Fruit fly (Drosophila melanogaster) whole organism, embryonic: ENCODE results near the gene CG13931.

ENCODE experiments used
- Atf3 ChIP-seq: fragments of 200-800 bp; sonication (Bioruptor generic); optimal IDR thresholded peaks from 3 replicates; lab custom pipeline; 2016; ENCODE audit warnings: missing biosample characterization, missing genetic modification characterization
- Blimp-1 ChIP-seq: fragments of 200-800 bp; sonication (Bioruptor generic); optimal IDR thresholded peaks from 3 replicates; lab custom pipeline; 2018; ENCODE audit warnings: missing biosample characterization, missing genetic modification characterization, mild to moderate bottlenecking, moderate library complexity, missing genetic modification reagents
- CG10654 ChIP-seq: fragments of 200-800 bp; sonication (Bioruptor generic); optimal IDR thresholded peaks from 2 replicates; lab custom pipeline; 2016; ENCODE audit warnings: missing biosample characterization, missing genetic modification characterization
- CG12391 ChIP-seq: fragments of 200-800 bp; sonication (Bioruptor generic); optimal IDR thresholded peaks from 3 replicates; lab custom pipeline; 2018; ENCODE audit warnings: missing biosample characterization, mild to moderate bottlenecking, missing genetic modification characterization, moderate library complexity
- CG14014 ChIP-seq: fragments of 200-800 bp; sonication (Bioruptor generic); IDR thresholded peaks from 2 replicates; pipeline ENCODE4 v1.3.6; 2022; ENCODE audit warnings: missing biosample characterization, missing genetic modification characterization
- CG15479 ChIP-seq: fragments of 200-800 bp; sonication (Bioruptor generic); optimal IDR thresholded peaks from 3 replicates; lab custom pipeline; 2019; ENCODE audit warnings: missing biosample characterization, mild to moderate bottlenecking, missing genetic modification characterization, moderate library complexity
- CG16815 ChIP-seq: fragments of 200-800 bp; sonication (Bioruptor generic); optimal IDR thresholded peaks from 3 replicates; lab custom pipeline; 2017; ENCODE audit warnings: missing biosample characterization, mild to moderate bottlenecking, missing genetic modification characterization
- CG31224 ChIP-seq: fragments of 200-800 bp; sonication (Bioruptor generic); IDR thresholded peaks from 2 replicates; pipeline ENCODE4 v1.3.6; 2022; ENCODE audit warnings: missing biosample characterization, missing genetic modification characterization
- CG3281 ChIP-seq: fragments of 200-800 bp; sonication (Bioruptor generic); optimal IDR thresholded peaks from 3 replicates; lab custom pipeline; 2017; ENCODE audit warnings: missing biosample characterization, mild to moderate bottlenecking, missing genetic modification characterization
- CG42726 ChIP-seq: fragments of 200-800 bp; sonication (Bioruptor generic); IDR thresholded peaks from 2 replicates; pipeline ENCODE4 v1.3.6; 2022; ENCODE audit warnings: missing biosample characterization, missing genetic modification characterization; ENCODE audit not compliant: partially characterized antibody
- CG4360 ChIP-seq: fragments of 200-800 bp; sonication (Bioruptor generic); IDR thresholded peaks from 2 replicates; pipeline ENCODE4 v1.3.6; 2022; ENCODE audit warnings: missing biosample characterization, missing genetic modification characterization
- CG5245 ChIP-seq: fragments of 200-800 bp; sonication (Bioruptor generic); optimal IDR thresholded peaks from 3 replicates; lab custom pipeline; 2016; ENCODE audit warnings: missing biosample characterization, missing genetic modification characterization
- CG5953 ChIP-seq: fragments of 200-800 bp; sonication (Bioruptor generic); IDR thresholded peaks from 2 replicates; pipeline ENCODE4 v1.3.6; 2022; ENCODE audit warnings: missing biosample characterization, missing genetic modification characterization
- CG7928 ChIP-seq: fragments of 200-800 bp; sonication (Bioruptor generic); optimal IDR thresholded peaks from 2 replicates; lab custom pipeline; 2017; ENCODE audit warnings: missing biosample characterization, mild to moderate bottlenecking, missing genetic modification characterization
- CG8359 ChIP-seq: fragments of 200-800 bp; sonication (Bioruptor generic); optimal IDR thresholded peaks from 2 replicates; lab custom pipeline; 2017; ENCODE audit warnings: missing biosample characterization, mild to moderate bottlenecking, missing genetic modification characterization, borderline replicate concordance
- D ChIP-seq, 2 experiments: fragments of 200-800 bp in 1 of 2; fragments of >200 bp in 1 of 2; sonication (Bioruptor generic) in 1 of 2; optimal IDR thresholded peaks; 2 replicates in 1 of 2; 3 replicates in 1 of 2; lab custom pipeline; 2017; ENCODE audit warnings: mild to moderate bottlenecking in 1 of 2, missing biosample characterization in 1 of 2, missing genetic modification characterization in 1 of 2, missing genetic modification reagents in 1 of 2
- Dek ChIP-seq: fragments of 200-800 bp; sonication (Bioruptor generic); optimal IDR thresholded peaks from 3 replicates; lab custom pipeline; 2019; ENCODE audit warnings: missing biosample characterization, mild to moderate bottlenecking, missing genetic modification characterization, moderate library complexity
- Dref ChIP-seq: fragments of 200-800 bp; sonication (Bioruptor generic); IDR thresholded peaks from 2 replicates; pipeline ENCODE4 v1.3.6; 2022; ENCODE audit warnings: missing biosample characterization, missing genetic modification characterization
- HHEX ChIP-seq: fragments of 200-800 bp; sonication (Bioruptor generic); optimal IDR thresholded peaks from 3 replicates; lab custom pipeline; 2017; ENCODE audit warnings: missing biosample characterization, mild to moderate bottlenecking, missing genetic modification characterization, missing genetic modification reagents
- Hmr ChIP-seq: fragments of 200-800 bp; sonication (Bioruptor generic); optimal IDR thresholded peaks from 3 replicates; lab custom pipeline; 2017; ENCODE audit warnings: mild to moderate bottlenecking, missing biosample characterization, missing genetic modification reagents, missing genetic modification characterization
- Kr ChIP-seq: fragments of 200-800 bp; sonication (Bioruptor generic); optimal IDR thresholded peaks from 2 replicates; lab custom pipeline; 2017; ENCODE audit warnings: missing biosample characterization, mild to moderate bottlenecking, missing genetic modification characterization
- NK7.1 ChIP-seq: fragments of 200-800 bp; sonication (Bioruptor generic); optimal IDR thresholded peaks from 3 replicates; lab custom pipeline; 2016; ENCODE audit warnings: missing biosample characterization, missing genetic modification characterization
- Sry-β ChIP-seq: fragments of 200-800 bp; sonication (Bioruptor generic); optimal IDR thresholded peaks from 2 replicates; lab custom pipeline; 2018; ENCODE audit warnings: missing biosample characterization, mild to moderate bottlenecking, missing genetic modification characterization, moderate library complexity
- TFAM ChIP-seq: fragments of 200-800 bp; sonication (Bioruptor generic); optimal IDR thresholded peaks from 2 replicates; lab custom pipeline; 2017; ENCODE audit warnings: missing biosample characterization, missing genetic modification characterization, inconsistent platforms
- Xbp1 ChIP-seq: fragments of 200-800 bp; sonication (Bioruptor generic); optimal IDR thresholded peaks from 3 replicates; lab custom pipeline; 2016; ENCODE audit warnings: missing biosample characterization, mild to moderate bottlenecking, missing genetic modification characterization
- ap ChIP-seq: fragments of 200-800 bp; sonication (Bioruptor generic); IDR thresholded peaks from 2 replicates; pipeline ENCODE4 v1.3.6; 2022; ENCODE audit warnings: missing biosample characterization, missing genetic modification characterization
- az2 ChIP-seq: fragments of 200-800 bp; sonication (Bioruptor generic); optimal IDR thresholded peaks from 3 replicates; lab custom pipeline; 2016; ENCODE audit warnings: missing biosample characterization, missing genetic modification characterization
- bbx ChIP-seq: fragments of 200-800 bp; sonication (Bioruptor generic); IDR thresholded peaks from 2 replicates; pipeline ENCODE4 v1.3.6; 2022; ENCODE audit warnings: missing biosample characterization, missing genetic modification characterization; ENCODE audit not compliant: partially characterized antibody
- bowl ChIP-seq: fragments of 200-800 bp; sonication (Bioruptor generic); IDR thresholded peaks from 2 replicates; pipeline ENCODE4 v1.3.6; 2022; ENCODE audit warnings: missing biosample characterization, missing genetic modification characterization
- cg ChIP-seq: fragments of 200-800 bp; sonication (Bioruptor generic); optimal IDR thresholded peaks from 3 replicates; lab custom pipeline; 2019; ENCODE audit warnings: missing biosample characterization, mild to moderate bottlenecking, missing genetic modification characterization, moderate library complexity
- chinmo ChIP-seq: fragments of 200-800 bp; sonication (Bioruptor generic); IDR thresholded peaks from 4 replicates; pipeline ENCODE4 v1.3.6; 2022; ENCODE audit warnings: missing biosample characterization, missing genetic modification characterization; ENCODE audit not compliant: partially characterized antibody
- disco-r ChIP-seq: fragments of 200-800 bp; sonication (Bioruptor generic); optimal IDR thresholded peaks from 2 replicates; lab custom pipeline; 2016; ENCODE audit warnings: missing biosample characterization, missing genetic modification characterization
- exex ChIP-seq: fragments of 200-800 bp; sonication (Bioruptor generic); optimal IDR thresholded peaks from 4 replicates; lab custom pipeline; 2018; ENCODE audit warnings: missing biosample characterization, mild to moderate bottlenecking, missing genetic modification characterization, moderate library complexity
- gce ChIP-seq: fragments of 200-800 bp; sonication (Bioruptor generic); IDR thresholded peaks from 3 replicates; pipeline ENCODE4 v1.3.6; 2022; ENCODE audit warnings: missing biosample characterization, missing genetic modification characterization
- gcm ChIP-seq: fragments of 200-800 bp; sonication (Bioruptor generic); optimal IDR thresholded peaks from 2 replicates; lab custom pipeline; 2019; ENCODE audit warnings: missing biosample characterization, mild to moderate bottlenecking, missing genetic modification characterization, moderate library complexity
- hkb ChIP-seq, 2 experiments: fragments of 200-800 bp in 1 of 2; fragments of >200 bp in 1 of 2; sonication (Bioruptor generic) in 1 of 2; IDR thresholded peaks in 1 of 2; optimal IDR thresholded peaks in 1 of 2; 2 replicates each; pipeline versions ENCODE4 v1.3.6 to Lab custom; 2017 to 2022; ENCODE audit warnings: missing biosample characterization in 1 of 2, missing genetic modification characterization in 1 of 2
- inv ChIP-seq: fragments of 200-800 bp; sonication (Bioruptor generic); IDR thresholded peaks from 2 replicates; pipeline ENCODE4 v1.3.6; 2022; ENCODE audit warnings: missing biosample characterization, missing genetic modification characterization; ENCODE audit not compliant: partially characterized antibody
- jigr1 ChIP-seq: fragments of 200-800 bp; sonication (Bioruptor generic); IDR thresholded peaks from 3 replicates; pipeline ENCODE4 v1.3.6; 2022; ENCODE audit warnings: missing biosample characterization, missing genetic modification characterization
- klu ChIP-seq: fragments of 200-800 bp; sonication (Bioruptor generic); IDR thresholded peaks from 2 replicates; pipeline ENCODE4 v1.3.6; 2022; ENCODE audit warnings: missing biosample characterization, missing genetic modification characterization
- mld ChIP-seq: fragments of 200-800 bp; sonication (Bioruptor generic); IDR thresholded peaks from 3 replicates; pipeline ENCODE4 v1.3.6; 2022; ENCODE audit warnings: missing biosample characterization, missing genetic modification characterization; ENCODE audit not compliant: partially characterized antibody
- nerfin-1 ChIP-seq: fragments of 200-800 bp; sonication (Bioruptor generic); optimal IDR thresholded peaks from 3 replicates; lab custom pipeline; 2019; ENCODE audit warnings: missing biosample characterization, mild to moderate bottlenecking, missing genetic modification characterization, moderate library complexity
- onecut ChIP-seq: fragments of 200-800 bp; sonication (Bioruptor generic); IDR thresholded peaks from 2 replicates; pipeline ENCODE4 v1.3.6; 2022; ENCODE audit warnings: missing biosample characterization, missing genetic modification characterization
- peb ChIP-seq: fragments of 200-800 bp; sonication (Bioruptor generic); IDR thresholded peaks from 2 replicates; pipeline ENCODE4 v1.3.6; 2022; ENCODE audit warnings: missing biosample characterization, missing genetic modification characterization
- sd ChIP-seq: fragments of 200-800 bp; sonication (Bioruptor generic); optimal IDR thresholded peaks from 3 replicates; lab custom pipeline; 2018; ENCODE audit warnings: missing biosample characterization, mild to moderate bottlenecking, missing genetic modification characterization, moderate library complexity
- sima ChIP-seq: fragments of 200-800 bp; sonication (Bioruptor generic); optimal IDR thresholded peaks from 2 replicates; lab custom pipeline; 2016; ENCODE audit warnings: missing biosample characterization, missing genetic modification characterization
- stc ChIP-seq: fragments of 200-800 bp; sonication (Bioruptor generic); IDR thresholded peaks from 2 replicates; pipeline ENCODE4 v1.3.6; 2022; ENCODE audit warnings: missing biosample characterization, missing genetic modification characterization
- vfl ChIP-seq: fragments of 200-800 bp; sonication (Bioruptor generic); optimal IDR thresholded peaks from 2 replicates; lab custom pipeline; 2016; ENCODE audit warnings: missing biosample characterization, missing genetic modification characterization
- vvl ChIP-seq: fragments of 200-800 bp; sonication (Bioruptor generic); IDR thresholded peaks from 2 replicates; pipeline ENCODE4 v1.3.6; 2022; ENCODE audit warnings: missing biosample characterization, missing genetic modification characterization
- z ChIP-seq: fragments of 200-800 bp; sonication (Bioruptor generic); IDR thresholded peaks from 3 replicates; pipeline ENCODE4 v1.3.6; 2022; ENCODE audit warnings: missing biosample characterization, missing genetic modification characterization

CG13931 gene

DNA sequence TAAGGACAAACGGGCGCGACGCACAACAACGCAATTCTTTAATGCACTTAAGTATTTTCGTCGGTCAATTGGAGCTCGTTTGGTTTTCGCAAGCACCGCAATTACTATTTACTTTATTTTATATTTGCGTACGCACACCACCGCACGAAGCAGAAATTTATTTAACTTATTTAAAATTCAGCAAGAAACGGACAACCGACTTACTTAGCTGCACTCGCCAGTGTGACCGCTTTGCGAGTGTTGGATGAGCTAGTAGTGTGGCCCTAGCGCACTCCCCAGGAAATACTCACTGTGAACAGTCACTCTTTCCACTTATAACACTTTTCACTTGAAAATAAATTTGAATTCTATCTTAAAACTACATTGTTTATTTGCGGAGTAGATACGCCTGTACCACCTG, 28.7 kb upstream of the CG13931 start, which contains the start of gene drpr (continued):
- TF ChIP-seq peb (GFP tag; lab: Robert Waterston, UW) (no peak), ap (no peak), nerfin-1 (peak; percentile 21), CG15479 (GFP tag; lab: Kevin White, UChicago) (no peak), stc (GFP tag; lab: Robert Waterston, UW) (no peak; the same call in 1 of the 2 replicates), NK7.1 (GFP tag; lab: Kevin White, UChicago) (peak; percentile 11), gce (GFP tag; lab: Robert Waterston, UW) (no peak), Sry-β (peak; percentile 48), jigr1 (GFP tag; lab: Robert Waterston, UW) (no peak), mld (peak; percentile 19; the same call in 1 of the 3 replicates), CG3281 (GFP tag; lab: Kevin White, UChicago) (peak; percentile 16), CG42726 (GFP tag; lab: Robert Waterston, UW) (peak; percentile 46; the same call in 1 of the 2 replicates), klu (GFP tag; lab: Robert Waterston, UW) (no peak), Kr (GFP tag; lab: Kevin White, UChicago) (no peak), CG14014 (GFP tag; lab: Robert Waterston, UW) (peak; percentile 11; the same call in 1 of the 2 replicates), disco-r (GFP tag; lab: Kevin White, UChicago) (no peak), exex (tag; lab: Kevin White, UChicago) (peak; percentile 19), hkb (optimal IDR thresholded peaks at IDR 0.05; lab: Kevin White, UChicago) (no peak), hkb (GFP tag; IDR thresholded peaks at IDR 0.05; lab: Robert Waterston, UW) (no peak), CG16815 (GFP tag; lab: Kevin White, UChicago) (no peak), D (optimal IDR thresholded peaks at IDR 0.05; lab: Kevin White, UChicago) (no peak), D (GFP tag; optimal IDR thresholded peaks at IDR 0.05; lab: Kevin White, UChicago) (no peak), CG12391 (peak; percentile 26), Dek (tag; lab: Kevin White, UChicago) (no peak)
- TF ChIP-seq, all 482 proteins: peak for 142

DNA sequence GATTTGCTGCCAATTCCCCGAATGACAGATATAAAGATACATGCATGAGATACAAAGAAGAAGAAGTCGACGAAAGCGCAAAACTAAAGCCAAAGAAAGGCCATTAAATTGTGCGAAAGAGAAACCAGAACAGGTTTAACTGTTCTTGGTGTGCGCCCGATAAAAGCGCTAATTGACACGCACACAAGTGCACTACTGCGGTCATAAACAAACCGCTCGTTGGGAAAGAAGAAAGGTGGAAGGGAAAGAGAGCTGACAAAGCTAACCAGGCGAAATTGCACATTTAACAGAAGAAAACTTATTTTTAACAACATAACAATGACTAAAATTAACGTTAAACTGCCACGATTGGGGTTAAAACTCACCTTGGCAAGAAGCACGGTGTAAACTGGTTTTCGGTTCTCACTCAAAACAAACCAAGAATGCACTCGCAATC, 28.0 kb upstream of the CG13931 start:
- TF ChIP-seq gcm (GFP tag; lab: Kevin White, UChicago): peak; percentile 8
- TF ChIP-seq Atf3: no peak
- no peak for TF ChIP-seq onecut (GFP tag; lab: Robert Waterston, UW)
- no peak for TF ChIP-seq CG5245
- TF ChIP-seq z (GFP tag; lab: Robert Waterston, UW): peak; percentile 82
- no peak for TF ChIP-seq inv (GFP tag; lab: Robert Waterston, UW)
- no peak for TF ChIP-seq CG10654
- TF ChIP-seq Hmr: no peak
- TF ChIP-seq TFAM (GFP tag; lab: Kevin White, UChicago): no peak
- TF ChIP-seq Dref (GFP tag; lab: Robert Waterston, UW): no peak
- TF ChIP-seq CG4360 (GFP tag; lab: Robert Waterston, UW): peak; percentile 1; the same call in 1 of the 2 replicates
- peak; percentile 43 for TF ChIP-seq Blimp-1 (GFP tag; lab: Kevin White, UChicago)
- TF ChIP-seq ap: no peak
- no peak for TF ChIP-seq bbx (GFP tag; lab: Robert Waterston, UW)
- TF ChIP-seq CG8359 (GFP tag; lab: Kevin White, UChicago): no peak
- no peak for TF ChIP-seq az2 (GFP tag; lab: Kevin White, UChicago)
- TF ChIP-seq vfl: no peak
- TF ChIP-seq CG7928: no peak
- TF ChIP-seq bowl (GFP tag; lab: Robert Waterston, UW): no peak
- no peak for TF ChIP-seq HHEX
- TF ChIP-seq sima (GFP tag; lab: Kevin White, UChicago): no peak
- no peak for TF ChIP-seq Xbp1
- TF ChIP-seq CG5953 (GFP tag; lab: Robert Waterston, UW): 0 out of 2 replicates have a peak, but pooled peaks have one; percentile 12
- TF ChIP-seq cg (GFP tag; lab: Kevin White, UChicago): peak; percentile 48
- peak; percentile 15 for TF ChIP-seq sd (tag; lab: Kevin White, UChicago)
- TF ChIP-seq CG31224 (GFP tag; lab: Robert Waterston, UW): no peak
- TF ChIP-seq vvl (GFP tag; lab: Robert Waterston, UW): no peak
- peak; percentile 70; the same call in 1 of the 4 replicates for TF ChIP-seq chinmo
